Fruit fly (Drosophila melanogaster) Kc167 (cell line): ENCODE measurements around the gene Akr1B.

ENCODE experiments used
- Myc ChIP-seq: fragments of >200 bp; optimal IDR thresholded peaks from 2 replicates; lab custom pipeline; 2017; ENCODE audit warnings: missing external identifiers
- Sin3A ChIP-seq: fragments of >200 bp; optimal IDR thresholded peaks from 2 replicates; lab custom pipeline; 2018; ENCODE audit warnings: missing external identifiers
- h ChIP-seq: fragments of >200 bp; optimal IDR thresholded peaks from 3 replicates; lab custom pipeline; 2018; ENCODE audit warnings: missing external identifiers
- insv ChIP-seq: fragments of >200 bp; optimal IDR thresholded peaks from 3 replicates; lab custom pipeline; 2018; ENCODE audit warnings: missing external identifiers
- psq ChIP-seq: fragments of >200 bp; optimal IDR thresholded peaks from 2 replicates; lab custom pipeline; 2017; ENCODE audit warnings: missing external identifiers
- ttk ChIP-seq: sonication (Bioruptor generic); optimal IDR thresholded peaks from 2 replicates; lab custom pipeline; 2017; ENCODE audit warnings: missing external identifiers

dm6 chr3L:11623245-11623883 is 817 bp downstream of the Akr1B start:
- TF ChIP-seq psq (lab: Kevin White, UChicago) (no peak), insv (lab: Kevin White, UChicago) (no peak), h (lab: Kevin White, UChicago) (no peak), ttk (no peak), Myc (lab: Kevin White, UChicago) (no peak), Sin3A (lab: Kevin White, UChicago) (no peak)
